Worm (Caenorhabditis elegans) whole organism, young adult: Measurements from ENCODE around the gene C16C4.1.

Source experiments
- F23B12.7 ChIP-seq: sonication (generic microtip); optimal IDR thresholded peaks from 2 replicates; lab custom pipeline; 2017; ENCODE audit warnings: missing genetic modification characterization, mild to moderate bottlenecking, missing compliant biosample characterization, antibody characterized with exemption, moderate library complexity; ENCODE audit not compliant: insufficient read depth
- ccch-3 ChIP-seq: fragments of 200-800 bp; sonication (Bioruptor generic); optimal IDR thresholded peaks from 2 replicates; lab custom pipeline; 2018; ENCODE audit warnings: mild to moderate bottlenecking, missing genetic modification characterization, missing compliant biosample characterization
- ceh-40 ChIP-seq: fragments of 200-800 bp; sonication (Bioruptor generic); IDR thresholded peaks from 2 replicates; pipeline ENCODE4 v1.3.6; 2022; ENCODE audit warnings: missing genetic modification characterization, missing compliant biosample characterization
- let-607 ChIP-seq, 2 experiments: fragments of 200-800 bp in 1 of 2; sonication (Bioruptor generic) in 1 of 2; sonication (generic microtip) in 1 of 2; optimal IDR thresholded peaks; 2 replicates each; lab custom pipeline; 2016 to 2018; ENCODE audit warnings: mild to moderate bottlenecking in 2 of 2, missing compliant biosample characterization in 2 of 2, missing genetic modification characterization in 2 of 2, moderate library complexity in 2 of 2, missing genotype in 1 of 2
- lin-26 ChIP-seq: fragments of 200-800 bp; sonication (Bioruptor generic); IDR thresholded peaks from 2 replicates; pipeline ENCODE4 v1.3.6; 2022; ENCODE audit warnings: missing genetic modification reagents, missing genetic modification characterization, missing compliant biosample characterization
- lsy-27 ChIP-seq: sonication (generic microtip); optimal IDR thresholded peaks from 2 replicates; lab custom pipeline; 2017; ENCODE audit warnings: missing genetic modification characterization, mild to moderate bottlenecking, missing compliant biosample characterization, antibody characterized with exemption, missing genotype, borderline replicate concordance; ENCODE audit not compliant: insufficient read depth
- unc-130 ChIP-seq: sonication (generic microtip); optimal IDR thresholded peaks from 2 replicates; lab custom pipeline; 2016; ENCODE audit warnings: missing genetic modification reagents, missing genetic modification characterization, missing compliant biosample characterization

- TF ChIP-seq lin-26 (GFP tag; lab: Robert Waterston, UW): no peak
- TF ChIP-seq unc-130 (GFP tag; lab: Kevin White, UChicago): no peak
- no peak for TF ChIP-seq ccch-3 (GFP tag; lab: Kevin White, UChicago)
- no peak for TF ChIP-seq ceh-40
- TF ChIP-seq F23B12.7 (tag; lab: Kevin White, UChicago): no peak
- TF ChIP-seq let-607 (tag; optimal IDR thresholded peaks at IDR 0.05; lab: Kevin White, UChicago): no peak
- TF ChIP-seq lsy-27 (tag; lab: Kevin White, UChicago): no peak
Measured at ce11 chrII:1850299-1850698, 43.7 kb upstream of the C16C4.1 start, which contains the start of gene fbxb-96.
